Worm (Caenorhabditis elegans) whole organism, L1 larva: ENCODE measurements around the gene ZK550.6.

Source experiments
- C34B4.2 ChIP-seq: sonication (generic microtip); optimal IDR thresholded peaks from 2 replicates; lab custom pipeline; 2017; ENCODE audit warnings: mild to moderate bottlenecking, missing genetic modification characterization, missing compliant biosample characterization
- Y116A8C.19 ChIP-seq: sonication (generic microtip); optimal IDR thresholded peaks from 2 replicates; lab custom pipeline; 2016; ENCODE audit warnings: missing compliant biosample characterization, missing genetic modification characterization, borderline replicate concordance
- aha-1 ChIP-seq: fragments of 150-350 bp; optimal IDR thresholded peaks from 2 replicates; lab custom pipeline; 2014; ENCODE audit warnings: missing biosample characterization, missing genetic modification characterization
- alr-1 ChIP-seq: fragments of 200-800 bp; sonication (Bioruptor generic); optimal IDR thresholded peaks from 2 replicates; lab custom pipeline; 2018; ENCODE audit warnings: borderline replicate concordance, mild to moderate bottlenecking, missing genetic modification characterization, missing compliant biosample characterization
- ama-1 ChIP-seq: fragments of 150-350 bp; optimal IDR thresholded peaks from 2 replicates; lab custom pipeline; 2014
- ceh-63 ChIP-seq: fragments of 200-800 bp; sonication (Bioruptor generic); optimal IDR thresholded peaks from 2 replicates; lab custom pipeline; 2018; ENCODE audit warnings: mild to moderate bottlenecking, missing genetic modification characterization, missing compliant biosample characterization
- ceh-8 ChIP-seq: fragments of 200-800 bp; sonication (Bioruptor generic); optimal IDR thresholded peaks from 2 replicates; lab custom pipeline; 2018; ENCODE audit warnings: mild to moderate bottlenecking, missing genetic modification characterization, moderate library complexity, missing compliant biosample characterization
- ceh-82 ChIP-seq, 3 experiments: fragments of 150-350 bp in 1 of 3; sonication (generic microtip) in 2 of 3; optimal IDR thresholded peaks; 2 replicates each; lab custom pipeline; 2014 to 2017; ENCODE audit warnings: missing biosample characterization in 3 of 3, missing genetic modification characterization in 3 of 3
- ceh-88 ChIP-seq: fragments of 200-800 bp; sonication (Bioruptor generic); IDR thresholded peaks from 2 replicates; pipeline ENCODE4 v1.3.6; 2022; ENCODE audit warnings: missing genetic modification characterization, missing compliant biosample characterization
- dpl-1 ChIP-seq, 3 experiments: fragments of 150-350 bp in 2 of 3; sonication (generic microtip) in 1 of 3; optimal IDR thresholded peaks; 2 replicates each; lab custom pipeline; 2014 to 2017; ENCODE audit warnings: missing biosample characterization in 3 of 3, missing genetic modification characterization in 3 of 3, missing genetic modification reagents in 3 of 3
- dsc-1 ChIP-seq: sonication (generic microtip); optimal IDR thresholded peaks from 2 replicates; lab custom pipeline; 2016; ENCODE audit warnings: mild to moderate bottlenecking, missing genetic modification characterization, missing compliant biosample characterization
- efl-1 ChIP-seq, 4 experiments: fragments of 150-350 bp; optimal IDR thresholded peaks in 3 of 4; peaks in 1 of 4; 1 replicate in 1 of 4; 2 replicates in 3 of 4; lab custom pipeline; 2014; ENCODE audit warnings: missing biosample characterization in 2 of 4, missing genetic modification characterization in 2 of 4, missing genetic modification reagents in 2 of 4
- egl-13 ChIP-seq: sonication (generic microtip); optimal IDR thresholded peaks from 2 replicates; lab custom pipeline; 2016; ENCODE audit warnings: missing genotype, missing genetic modification reagents, missing genetic modification characterization, missing compliant biosample characterization
- elt-2 ChIP-seq: sonication (generic microtip); optimal IDR thresholded peaks from 2 replicates; lab custom pipeline; 2016; ENCODE audit warnings: missing genetic modification characterization, mild to moderate bottlenecking, inconsistent platforms, missing compliant biosample characterization, missing genetic modification reagents
- elt-3 ChIP-seq, 6 experiments: fragments of 150-350 bp in 1 of 6; sonication (generic microtip); optimal IDR thresholded peaks; 2 replicates each; lab custom pipeline; 2017 to 2018; ENCODE audit warnings: missing biosample characterization in 6 of 6, missing genetic modification characterization in 6 of 6, inconsistent platforms in 1 of 6
- fkh-4 ChIP-seq: sonication (generic microtip); optimal IDR thresholded peaks from 2 replicates; lab custom pipeline; 2016; ENCODE audit warnings: missing compliant biosample characterization, missing genetic modification characterization, borderline replicate concordance
- fos-1 ChIP-seq: fragments of 150-350 bp; optimal IDR thresholded peaks from 2 replicates; lab custom pipeline; 2014; ENCODE audit warnings: missing biosample characterization, missing genetic modification characterization
- grh-1 ChIP-seq: fragments of 200-800 bp; sonication (Bioruptor generic); IDR thresholded peaks from 2 replicates; pipeline ENCODE4 v1.3.6; 2022; ENCODE audit warnings: missing genetic modification reagents, missing genetic modification characterization, missing compliant biosample characterization
- hlh-17 ChIP-seq: fragments of 200-800 bp; sonication (Bioruptor generic); optimal IDR thresholded peaks from 2 replicates; lab custom pipeline; 2018; ENCODE audit warnings: missing genetic modification characterization, mild to moderate bottlenecking, missing compliant biosample characterization, moderate library complexity, borderline replicate concordance
- hlh-4 ChIP-seq: sonication (generic microtip); optimal IDR thresholded peaks from 2 replicates; lab custom pipeline; 2016; ENCODE audit warnings: mild to moderate bottlenecking, missing genetic modification characterization, missing compliant biosample characterization
- isw-1 ChIP-seq: fragments of 200-800 bp; sonication (Bioruptor generic); IDR thresholded peaks from 2 replicates; pipeline ENCODE4 v1.3.6; 2022; ENCODE audit warnings: missing genetic modification characterization, missing compliant biosample characterization
- lin-13 ChIP-seq: fragments of 150-350 bp; optimal IDR thresholded peaks from 2 replicates; lab custom pipeline; 2014; ENCODE audit warnings: missing biosample characterization, missing genetic modification reagents, missing genetic modification characterization
- lin-35 ChIP-seq, 2 experiments: fragments of 150-350 bp; optimal IDR thresholded peaks; 2 replicates each; lab custom pipeline; 2014; ENCODE audit warnings: missing biosample characterization in 2 of 2, missing genetic modification characterization in 2 of 2, missing genetic modification reagents in 2 of 2
- lin-39 ChIP-seq: fragments of 150-350 bp; optimal IDR thresholded peaks from 2 replicates; lab custom pipeline; 2014; ENCODE audit warnings: missing biosample characterization, missing genetic modification reagents, missing genetic modification characterization
- lir-3 ChIP-seq: sonication (generic microtip); optimal IDR thresholded peaks from 2 replicates; lab custom pipeline; 2016; ENCODE audit warnings: mild to moderate bottlenecking, missing genetic modification characterization, moderate library complexity, missing compliant biosample characterization; ENCODE audit not compliant: poor library complexity
- mab-9 ChIP-seq: fragments of 200-800 bp; sonication (Bioruptor generic); IDR thresholded peaks from 2 replicates; pipeline ENCODE4 v1.3.6; 2022; ENCODE audit warnings: missing genetic modification reagents, missing genetic modification characterization, missing compliant biosample characterization
- mdl-1 ChIP-seq, 2 experiments: fragments of 150-350 bp; optimal IDR thresholded peaks; 2 replicates each; lab custom pipeline; 2014 to 2017; ENCODE audit warnings: missing biosample characterization in 2 of 2, missing genetic modification characterization in 2 of 2, inconsistent platforms in 1 of 2
- mep-1 ChIP-seq: fragments of 150-350 bp; optimal IDR thresholded peaks from 2 replicates; lab custom pipeline; 2014; ENCODE audit warnings: missing biosample characterization, missing genetic modification characterization
- nhr-12 ChIP-seq: sonication (generic microtip); optimal IDR thresholded peaks from 2 replicates; lab custom pipeline; 2017; ENCODE audit warnings: missing biosample characterization, missing genetic modification characterization
- nhr-20 ChIP-seq: sonication (generic microtip); optimal IDR thresholded peaks from 2 replicates; lab custom pipeline; 2016; ENCODE audit warnings: mild to moderate bottlenecking, missing genetic modification characterization, missing compliant biosample characterization
- nhr-28 ChIP-seq: fragments of 150-350 bp; optimal IDR thresholded peaks from 2 replicates; lab custom pipeline; 2014; ENCODE audit warnings: missing biosample characterization, missing genetic modification characterization
- nhr-71 ChIP-seq: sonication (generic microtip); optimal IDR thresholded peaks from 2 replicates; lab custom pipeline; 2016; ENCODE audit warnings: mild to moderate bottlenecking, missing genetic modification characterization, moderate library complexity, missing compliant biosample characterization
- nhr-77 ChIP-seq: fragments of 150-350 bp; optimal IDR thresholded peaks from 2 replicates; lab custom pipeline; 2014; ENCODE audit warnings: missing biosample characterization, missing genetic modification characterization
- nhr-85 ChIP-seq: sonication (generic microtip); peaks from one replicate; lab custom pipeline; 2016; ENCODE audit warnings: missing genetic modification characterization, inconsistent platforms, missing compliant biosample characterization
- nhr-90 ChIP-seq: sonication (generic microtip); optimal IDR thresholded peaks from 2 replicates; lab custom pipeline; 2016; ENCODE audit warnings: mild to moderate bottlenecking, missing genetic modification characterization, missing compliant biosample characterization; ENCODE audit not compliant: poor library complexity
- pag-3 ChIP-seq: sonication (generic microtip); optimal IDR thresholded peaks from 2 replicates; lab custom pipeline; 2017; ENCODE audit warnings: missing genetic modification characterization, mild to moderate bottlenecking, missing compliant biosample characterization, antibody characterized with exemption, borderline replicate concordance; ENCODE audit not compliant: insufficient read depth
- pax-3 ChIP-seq: fragments of 200-800 bp; sonication (Bioruptor generic); optimal IDR thresholded peaks from 2 replicates; lab custom pipeline; 2018; ENCODE audit warnings: mild to moderate bottlenecking, missing genetic modification characterization, moderate library complexity, missing compliant biosample characterization
- pqm-1 ChIP-seq: sonication (generic microtip); optimal IDR thresholded peaks from 3 replicates; lab custom pipeline; 2017; ENCODE audit warnings: missing biosample characterization, missing genetic modification characterization
- rnt-1 ChIP-seq: sonication (generic microtip); optimal IDR thresholded peaks from 2 replicates; lab custom pipeline; 2016; ENCODE audit warnings: mild to moderate bottlenecking, missing genetic modification characterization, moderate library complexity, missing compliant biosample characterization
- snu-23 ChIP-seq: sonication (generic microtip); optimal IDR thresholded peaks from 2 replicates; lab custom pipeline; 2016; ENCODE audit warnings: missing genetic modification characterization, missing compliant biosample characterization
- sox-4 ChIP-seq: sonication (generic microtip); optimal IDR thresholded peaks from 2 replicates; lab custom pipeline; 2016; ENCODE audit warnings: missing genetic modification characterization, missing compliant biosample characterization
- sup-37 ChIP-seq: fragments of 200-800 bp; sonication (Bioruptor generic); optimal IDR thresholded peaks from 2 replicates; lab custom pipeline; 2018; ENCODE audit warnings: mild to moderate bottlenecking, missing genetic modification characterization, missing compliant biosample characterization
- swsn-7 ChIP-seq: sonication (generic microtip); optimal IDR thresholded peaks from 2 replicates; lab custom pipeline; 2016; ENCODE audit warnings: missing genetic modification characterization, missing compliant biosample characterization
- tlp-1 ChIP-seq: fragments of 150-350 bp; optimal IDR thresholded peaks from 2 replicates; lab custom pipeline; 2014; ENCODE audit warnings: missing biosample characterization, missing genetic modification characterization
- unc-30 ChIP-seq: sonication (generic microtip); optimal IDR thresholded peaks from 2 replicates; lab custom pipeline; 2017; ENCODE audit warnings: missing biosample characterization, missing genetic modification characterization
- vab-15 ChIP-seq: sonication (generic microtip); optimal IDR thresholded peaks from 2 replicates; lab custom pipeline; 2017; ENCODE audit warnings: missing genotype, mild to moderate bottlenecking, missing genetic modification characterization, missing compliant biosample characterization
- xbp-1 ChIP-seq: sonication (generic microtip); optimal IDR thresholded peaks from 2 replicates; lab custom pipeline; 2016; ENCODE audit warnings: missing genetic modification characterization, missing compliant biosample characterization
- zag-1 ChIP-seq: fragments of 150-350 bp; optimal IDR thresholded peaks from 2 replicates; lab custom pipeline; 2014; ENCODE audit warnings: missing biosample characterization, missing genetic modification characterization
- zip-4 ChIP-seq: fragments of 200-800 bp; sonication (Bioruptor generic); optimal IDR thresholded peaks from 2 replicates; lab custom pipeline; 2018; ENCODE audit warnings: mild to moderate bottlenecking, missing genetic modification characterization, moderate library complexity, missing compliant biosample characterization

The ZK550.6 gene

ce11 chrIV:17269042-17269441 lies 6.8 kb upstream of the ZK550.6 start, which contains the start of gene atgp-1:
Gene atgp-1 (plus strand): TSS chrIV:17269342.
- TF ChIP-seq efl-1 (optimal IDR thresholded peaks at IDR 0.05; lab: Kevin White, UChicago) (no peak), efl-1 (GFP tag; optimal IDR thresholded peaks at IDR 0.05 in 1 of 2; lab: Kevin White, UChicago) (no peak), fos-1 (tag; lab: Kevin White, UChicago) (no peak), nhr-85 (peak; percentile 63)

- TF ChIP-seq unc-30 (tag; lab: Kevin White, UChicago) (no peak), ama-1 (lab: Kevin White, UChicago) (no peak), sox-4 (tag; lab: Kevin White, UChicago) (no peak), hlh-17 (GFP tag; lab: Kevin White, UChicago) (no peak), nhr-28 (tag; lab: Kevin White, UChicago) (no peak), mab-9 (GFP tag; lab: Robert Waterston, UW) (no peak), nhr-90 (tag; lab: Kevin White, UChicago) (peak; percentile 21), xbp-1 (tag; lab: Kevin White, UChicago) (peak; percentile 10), rnt-1 (tag; lab: Kevin White, UChicago) (peak; percentile 37), nhr-20 (tag; lab: Kevin White, UChicago) (peak; percentile 1), isw-1 (GFP tag; lab: Robert Waterston, UW) (no peak), sup-37 (no peak), swsn-7 (peak; percentile 46), tlp-1 (tag; lab: Kevin White, UChicago) (no peak), Y116A8C.19 (tag; lab: Kevin White, UChicago) (no peak), mdl-1 (tag; optimal IDR thresholded peaks at IDR 0.05; lab: Kevin White, UChicago) (no peak), aha-1 (tag; lab: Kevin White, UChicago) (no peak), lin-13 (GFP tag; lab: Kevin White, UChicago) (no peak), C34B4.2 (no peak), elt-2 (tag; lab: Kevin White, UChicago) (no peak), fkh-4 (no peak), elt-3 (tag; optimal IDR thresholded peaks at IDR 0.05; lab: Kevin White, UChicago) (no peak), lin-35 (GFP tag; optimal IDR thresholded peaks at IDR 0.05; lab: Kevin White, UChicago) (peak; percentile 32 to 39), egl-13 (tag; lab: Kevin White, UChicago) (no peak), pqm-1 (tag; lab: Kevin White, UChicago) (no peak), dsc-1 (tag; lab: Kevin White, UChicago) (peak; percentile 10), nhr-85 (no peak), snu-23 (GFP tag; lab: Kevin White, UChicago) (peak; percentile 64), grh-1 (GFP tag; lab: Robert Waterston, UW) (no peak), nhr-71 (tag; lab: Kevin White, UChicago) (peak; percentile 53), alr-1 (tag; lab: Kevin White, UChicago) (no peak), dpl-1 (GFP tag; optimal IDR thresholded peaks at IDR 0.05; lab: Kevin White, UChicago) (peak in 1 of 3 experiments; percentile 34), hlh-4 (tag; lab: Kevin White, UChicago) (no peak), lir-3 (no peak), mep-1 (tag; lab: Kevin White, UChicago) (peak; percentile 82), vab-15 (no peak), pag-3 (tag; lab: Kevin White, UChicago) (no peak), zip-4 (no peak), lin-39 (tag; lab: Kevin White, UChicago) (no peak), ceh-63 (GFP tag; lab: Kevin White, UChicago) (no peak), pax-3 (tag; lab: Kevin White, UChicago) (no peak), nhr-12 (tag; lab: Kevin White, UChicago) (no peak), efl-1 (optimal IDR thresholded peaks at IDR 0.05; lab: Kevin White, UChicago) (peak; percentile 47 to 71), efl-1 (GFP tag; optimal IDR thresholded peaks at IDR 0.05 in 1 of 2; lab: Kevin White, UChicago) (peak; percentile 23 to 37), nhr-77 (no peak), ceh-88 (GFP tag; lab: Robert Waterston, UW) (no peak), zag-1 (no peak), ceh-82 (tag; optimal IDR thresholded peaks at IDR 0.05; lab: Kevin White, UChicago) (peak; percentile 0 to 64 (median 11)), ceh-8 (GFP tag; lab: Kevin White, UChicago) (no peak)
Observed at ce11 chrIV:17268628-17269027, 6.3 kb upstream of the ZK550.6 start.
